Fruit fly (Drosophila melanogaster) whole organism, embryonic: ENCODE results near the gene CG14668.

Experiments used
- ATbp ChIP-seq: fragments of 200-800 bp; sonication (Bioruptor generic); optimal IDR thresholded peaks from 2 replicates; lab custom pipeline; 2017; ENCODE audit warnings: missing biosample characterization, mild to moderate bottlenecking, missing genetic modification characterization, missing genetic modification reagents
- Adf1 ChIP-seq: fragments of 200-800 bp; sonication (Bioruptor generic); IDR thresholded peaks from 2 replicates; pipeline ENCODE4 v1.3.6; 2022; ENCODE audit warnings: missing biosample characterization, missing genetic modification characterization
- Asciz ChIP-seq: fragments of 200-800 bp; sonication (Bioruptor generic); optimal IDR thresholded peaks from 2 replicates; lab custom pipeline; 2017; ENCODE audit warnings: missing biosample characterization, mild to moderate bottlenecking, missing genetic modification characterization, missing genetic modification reagents
- CG10462 ChIP-seq: fragments of 200-800 bp; sonication (Bioruptor generic); optimal IDR thresholded peaks from 2 replicates; lab custom pipeline; 2016; ENCODE audit warnings: missing biosample characterization, missing genetic modification characterization
- CG13624 ChIP-seq: fragments of 200-800 bp; sonication (Bioruptor generic); optimal IDR thresholded peaks from 2 replicates; lab custom pipeline; 2016; ENCODE audit warnings: missing biosample characterization, missing genetic modification characterization
- CG14441 ChIP-seq: fragments of 200-800 bp; sonication (Bioruptor generic); IDR thresholded peaks from 2 replicates; pipeline ENCODE4 v1.3.6; 2022; ENCODE audit warnings: missing biosample characterization, missing genetic modification characterization
- CG15601 ChIP-seq: fragments of 200-800 bp; sonication (Bioruptor generic); optimal IDR thresholded peaks from 3 replicates; lab custom pipeline; 2019; ENCODE audit warnings: missing biosample characterization, mild to moderate bottlenecking, missing genetic modification characterization, moderate library complexity
- CG16779 ChIP-seq: fragments of 200-800 bp; sonication (Bioruptor generic); IDR thresholded peaks from 2 replicates; pipeline ENCODE4 v1.3.6; 2022; ENCODE audit warnings: missing biosample characterization, missing genetic modification characterization
- CG17912 ChIP-seq: fragments of 200-800 bp; sonication (Bioruptor generic); optimal IDR thresholded peaks from 2 replicates; lab custom pipeline; 2018; ENCODE audit warnings: missing biosample characterization, mild to moderate bottlenecking, missing genetic modification characterization
- CG18599 ChIP-seq: fragments of 200-800 bp; sonication (Bioruptor generic); optimal IDR thresholded peaks from 3 replicates; lab custom pipeline; 2017; ENCODE audit warnings: missing biosample characterization, missing genetic modification characterization, mild to moderate bottlenecking, moderate library complexity, missing genetic modification reagents
- CG2678 ChIP-seq: fragments of 200-800 bp; sonication (Bioruptor generic); optimal IDR thresholded peaks from 3 replicates; lab custom pipeline; 2019; ENCODE audit warnings: missing biosample characterization, mild to moderate bottlenecking, missing genetic modification characterization, moderate library complexity
- CG3281 ChIP-seq: fragments of 200-800 bp; sonication (Bioruptor generic); optimal IDR thresholded peaks from 3 replicates; lab custom pipeline; 2017; ENCODE audit warnings: missing biosample characterization, mild to moderate bottlenecking, missing genetic modification characterization
- CG4360 ChIP-seq: fragments of 200-800 bp; sonication (Bioruptor generic); IDR thresholded peaks from 2 replicates; pipeline ENCODE4 v1.3.6; 2022; ENCODE audit warnings: missing biosample characterization, missing genetic modification characterization
- CG4820 ChIP-seq: fragments of 200-800 bp; sonication (Bioruptor generic); optimal IDR thresholded peaks from 3 replicates; lab custom pipeline; 2016; ENCODE audit warnings: missing biosample characterization, missing genetic modification characterization
- CG7987 ChIP-seq: fragments of 200-800 bp; sonication (Bioruptor generic); optimal IDR thresholded peaks from 2 replicates; lab custom pipeline; 2018; ENCODE audit warnings: missing biosample characterization, mild to moderate bottlenecking, missing genetic modification characterization, moderate library complexity
- CG8281 ChIP-seq: fragments of 200-800 bp; sonication (Bioruptor generic); optimal IDR thresholded peaks from 2 replicates; lab custom pipeline; 2018; ENCODE audit warnings: missing biosample characterization, mild to moderate bottlenecking, missing genetic modification characterization, moderate library complexity
- CG9609 ChIP-seq: fragments of 200-800 bp; sonication (Bioruptor generic); optimal IDR thresholded peaks from 3 replicates; lab custom pipeline; 2016; ENCODE audit warnings: missing biosample characterization, missing genetic modification characterization
- CkIIα-i1 ChIP-seq: fragments of 200-800 bp; sonication (Bioruptor generic); IDR thresholded peaks from 2 replicates; pipeline ENCODE4 v1.3.6; 2022; ENCODE audit warnings: missing biosample characterization, missing genetic modification characterization
- D19A ChIP-seq: fragments of 200-800 bp; optimal IDR thresholded peaks from 3 replicates; lab custom pipeline; 2019; ENCODE audit warnings: missing biosample characterization, mild to moderate bottlenecking, missing genetic modification characterization, moderate library complexity
- Dbx ChIP-seq: fragments of 200-800 bp; sonication (Bioruptor generic); IDR thresholded peaks from 3 replicates; pipeline ENCODE4 v1.3.6; 2022; ENCODE audit warnings: missing biosample characterization, missing genetic modification characterization
- Dll ChIP-seq: fragments of 200-800 bp; sonication (Bioruptor generic); IDR thresholded peaks from 4 replicates; pipeline ENCODE4 v1.3.6; 2022; ENCODE audit warnings: missing biosample characterization, missing genetic modification characterization; ENCODE audit not compliant: partially characterized antibody
- ERR ChIP-seq: fragments of 200-800 bp; sonication (Bioruptor generic); optimal IDR thresholded peaks from 2 replicates; lab custom pipeline; 2016; ENCODE audit warnings: missing biosample characterization, missing genetic modification characterization
- H2.0 ChIP-seq: fragments of 200-800 bp; sonication (Bioruptor generic); IDR thresholded peaks from 2 replicates; pipeline ENCODE4 v1.3.6; 2022; ENCODE audit warnings: missing biosample characterization, missing genetic modification characterization
- HLH4C ChIP-seq: fragments of 200-800 bp; sonication (Bioruptor generic); IDR thresholded peaks from 3 replicates; pipeline ENCODE4 v1.3.6; 2022; ENCODE audit warnings: missing biosample characterization, missing genetic modification characterization; ENCODE audit not compliant: partially characterized antibody
- Hr51 ChIP-seq, 2 experiments: fragments of 200-800 bp; sonication (Bioruptor generic); optimal IDR thresholded peaks; 2 replicates in 1 of 2; 3 replicates in 1 of 2; lab custom pipeline; 2016 to 2018; ENCODE audit warnings: missing biosample characterization in 2 of 2, missing genetic modification characterization in 2 of 2, mild to moderate bottlenecking in 1 of 2, moderate library complexity in 1 of 2
- Kr ChIP-seq: fragments of 200-800 bp; sonication (Bioruptor generic); optimal IDR thresholded peaks from 2 replicates; lab custom pipeline; 2017; ENCODE audit warnings: missing biosample characterization, mild to moderate bottlenecking, missing genetic modification characterization
- MBD-R2 ChIP-seq: fragments of 200-800 bp; sonication (Bioruptor generic); IDR thresholded peaks from 2 replicates; pipeline ENCODE4 v1.3.6; 2022; ENCODE audit warnings: missing biosample characterization, missing genetic modification characterization
- MESR4 ChIP-seq: fragments of 200-800 bp; sonication (Bioruptor generic); optimal IDR thresholded peaks from 2 replicates; lab custom pipeline; 2018; ENCODE audit warnings: missing biosample characterization, mild to moderate bottlenecking, missing genetic modification characterization, moderate library complexity
- Med ChIP-seq: fragments of 200-800 bp; sonication (Bioruptor generic); peaks from one replicate; lab custom pipeline; 2016; ENCODE audit warnings: missing biosample characterization, missing genetic modification characterization, mild to moderate bottlenecking, inconsistent platforms, moderate library complexity
- NK7.1 ChIP-seq: fragments of 200-800 bp; sonication (Bioruptor generic); optimal IDR thresholded peaks from 3 replicates; lab custom pipeline; 2016; ENCODE audit warnings: missing biosample characterization, missing genetic modification characterization
- Neu2 ChIP-seq: fragments of 200-800 bp; sonication (Bioruptor generic); optimal IDR thresholded peaks from 3 replicates; lab custom pipeline; 2016; ENCODE audit warnings: missing biosample characterization, missing genetic modification characterization, borderline replicate concordance
- chif ChIP-seq, 2 experiments: fragments of 200-800 bp; sonication (Bioruptor generic); optimal IDR thresholded peaks; 3 replicates each; lab custom pipeline; 2016; ENCODE audit warnings: missing biosample characterization in 2 of 2, missing genetic modification characterization in 2 of 2
- chinmo ChIP-seq: fragments of 200-800 bp; sonication (Bioruptor generic); IDR thresholded peaks from 4 replicates; pipeline ENCODE4 v1.3.6; 2022; ENCODE audit warnings: missing biosample characterization, missing genetic modification characterization; ENCODE audit not compliant: partially characterized antibody
- danr ChIP-seq: fragments of 200-800 bp; sonication (Bioruptor generic); IDR thresholded peaks from 2 replicates; pipeline ENCODE4 v1.3.6; 2022; ENCODE audit warnings: missing biosample characterization, missing genetic modification characterization
- emc ChIP-seq: fragments of 200-800 bp; sonication (Bioruptor generic); optimal IDR thresholded peaks from 2 replicates; lab custom pipeline; 2016; ENCODE audit warnings: missing biosample characterization, missing genetic modification characterization
- gcm ChIP-seq: fragments of 200-800 bp; sonication (Bioruptor generic); optimal IDR thresholded peaks from 2 replicates; lab custom pipeline; 2019; ENCODE audit warnings: missing biosample characterization, mild to moderate bottlenecking, missing genetic modification characterization, moderate library complexity
- her ChIP-seq: fragments of 200-800 bp; sonication (Bioruptor generic); optimal IDR thresholded peaks from 2 replicates; lab custom pipeline; 2016; ENCODE audit warnings: missing biosample characterization, missing genetic modification characterization
- ind ChIP-seq: fragments of 200-800 bp; sonication (Bioruptor generic); optimal IDR thresholded peaks from 3 replicates; lab custom pipeline; 2016; ENCODE audit warnings: missing biosample characterization, missing genetic modification characterization
- insv ChIP-seq, 2 experiments: fragments of 200-800 bp; sonication (Bioruptor generic); optimal IDR thresholded peaks; 3 replicates each; lab custom pipeline; 2016 to 2018; ENCODE audit warnings: missing biosample characterization in 2 of 2, missing genetic modification characterization in 2 of 2
- ken ChIP-seq: fragments of 200-800 bp; sonication (Bioruptor generic); IDR thresholded peaks from 3 replicates; pipeline ENCODE4 v1.3.6; 2022; ENCODE audit warnings: missing biosample characterization, missing genetic modification characterization
- lola ChIP-seq, 3 experiments: fragments of >200 bp in 2 of 3; fragments of 200-800 bp in 1 of 3; sonication (Bioruptor generic) in 1 of 3; optimal IDR thresholded peaks; 2 replicates each; lab custom pipeline; 2017 to 2019; ENCODE audit warnings: missing biosample characterization in 3 of 3, missing genetic modification characterization in 3 of 3, mild to moderate bottlenecking in 1 of 3, moderate library complexity in 1 of 3
- nau ChIP-seq: fragments of 200-800 bp; sonication (Bioruptor generic); optimal IDR thresholded peaks from 3 replicates; lab custom pipeline; 2017; ENCODE audit warnings: missing biosample characterization, mild to moderate bottlenecking, missing genetic modification characterization, missing genetic modification reagents
- nmo ChIP-seq: fragments of 200-800 bp; sonication (Bioruptor generic); optimal IDR thresholded peaks from 2 replicates; lab custom pipeline; 2018; ENCODE audit warnings: missing biosample characterization, mild to moderate bottlenecking, missing genetic modification characterization, moderate library complexity
- nom ChIP-seq: fragments of 200-800 bp; sonication (Bioruptor generic); optimal IDR thresholded peaks from 2 replicates; lab custom pipeline; 2017; ENCODE audit warnings: missing biosample characterization, missing genetic modification characterization, mild to moderate bottlenecking, moderate library complexity, missing genetic modification reagents
- pho ChIP-seq: fragments of 200-800 bp; sonication (Bioruptor generic); optimal IDR thresholded peaks from 2 replicates; lab custom pipeline; 2016; ENCODE audit warnings: missing biosample characterization, missing genetic modification characterization
- pzg ChIP-seq: fragments of 200-800 bp; sonication (Bioruptor generic); optimal IDR thresholded peaks from 3 replicates; lab custom pipeline; 2018; ENCODE audit warnings: missing biosample characterization, mild to moderate bottlenecking, missing genetic modification characterization, moderate library complexity
- vnd ChIP-seq: fragments of 200-800 bp; sonication (Bioruptor generic); IDR thresholded peaks from 3 replicates; pipeline ENCODE4 v1.3.6; 2022; ENCODE audit warnings: missing biosample characterization, missing genetic modification characterization; ENCODE audit not compliant: partially characterized antibody
- zen2 ChIP-seq: fragments of 200-800 bp; sonication (Bioruptor generic); IDR thresholded peaks from 3 replicates; pipeline ENCODE4 v1.3.6; 2022; ENCODE audit warnings: missing biosample characterization, missing genetic modification characterization; ENCODE audit not compliant: partially characterized antibody

The CG14668 gene

DNA sequence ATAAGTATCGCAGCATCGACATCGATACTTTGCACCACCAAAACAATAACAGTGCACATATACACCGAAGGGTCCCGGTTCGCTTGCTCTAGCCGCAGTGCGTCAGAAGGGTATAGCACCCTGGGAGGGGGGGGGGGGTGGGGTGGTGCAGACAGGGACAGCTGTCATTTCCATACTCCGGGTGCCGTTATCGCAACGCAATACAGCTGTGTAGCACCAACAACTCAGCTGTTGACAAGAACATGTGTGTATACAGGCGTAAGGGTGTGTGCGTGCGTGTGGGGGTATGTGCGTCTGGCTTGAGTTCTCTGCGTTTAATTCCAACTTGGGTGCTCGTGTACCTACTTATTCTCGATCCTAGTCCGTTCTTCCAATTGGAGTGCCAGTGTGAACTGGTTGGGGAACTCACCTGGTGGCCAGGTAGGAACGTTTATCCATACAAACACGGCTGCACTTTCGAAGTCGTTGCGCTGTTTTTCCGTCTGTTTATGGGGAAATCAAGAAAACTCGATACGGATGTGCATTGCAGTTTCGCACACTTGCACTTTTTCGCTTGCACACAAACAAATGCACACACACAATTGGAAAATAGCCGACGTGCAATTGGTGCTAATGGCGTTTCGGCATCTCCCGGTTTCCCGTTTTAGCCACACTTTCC lies 19.8 kb downstream of the CG14668 start:
- TF ChIP-seq CG18599 (GFP tag; lab: Kevin White, UChicago) (peak; percentile 37), vnd (GFP tag; lab: Robert Waterston, UW) (no peak), her (GFP tag; lab: Kevin White, UChicago) (no peak), nau (peak; percentile 20), CG3281 (GFP tag; lab: Kevin White, UChicago) (no peak), nom (GFP tag; lab: Kevin White, UChicago) (peak; percentile 60), CkIIα-i1 (GFP tag; lab: Robert Waterston, UW) (no peak), NK7.1 (GFP tag; lab: Kevin White, UChicago) (no peak), chif (GFP tag; optimal IDR thresholded peaks at IDR 0.05; lab: Kevin White, UChicago) (no peak), lola (GFP tag; optimal IDR thresholded peaks at IDR 0.05; lab: Kevin White, UChicago) (no peak), CG14441 (GFP tag; lab: Robert Waterston, UW) (peak; percentile 31; the same call in 1 of the 2 replicates), CG4360 (GFP tag; lab: Robert Waterston, UW) (no peak), danr (GFP tag; lab: Robert Waterston, UW) (no peak), D19A (tag; lab: Kevin White, UChicago) (peak; percentile 22), H2.0 (GFP tag; lab: Robert Waterston, UW) (no peak), CG4820 (no peak), Asciz (GFP tag; lab: Kevin White, UChicago) (no peak), Dll (GFP tag; lab: Robert Waterston, UW) (peak; percentile 18; the same call in 1 of the 4 replicates), ERR (GFP tag; lab: Kevin White, UChicago) (no peak), CG16779 (GFP tag; lab: Robert Waterston, UW) (no peak), Kr (GFP tag; lab: Kevin White, UChicago) (no peak), emc (GFP tag; lab: Kevin White, UChicago) (no peak), chinmo (GFP tag; lab: Robert Waterston, UW) (no peak; the same call in 3 of the 4 replicates), HLH4C (GFP tag; lab: Robert Waterston, UW) (no peak), Hr51 (GFP tag; optimal IDR thresholded peaks at IDR 0.05; lab: Kevin White, UChicago) (no peak), Med (GFP tag; lab: Kevin White, UChicago) (no peak), CG9609 (no peak), CG10462 (GFP tag; lab: Kevin White, UChicago) (no peak), CG15601 (tag; lab: Kevin White, UChicago) (no peak), CG17912 (GFP tag; lab: Kevin White, UChicago) (peak; percentile 69), Adf1 (GFP tag; lab: Robert Waterston, UW) (peak; percentile 19; the same call in 1 of the 2 replicates), CG7987 (peak; percentile 50), pzg (peak; percentile 3), nmo (GFP tag; lab: Kevin White, UChicago) (no peak), ind (GFP tag; lab: Kevin White, UChicago) (no peak), Dbx (GFP tag; lab: Robert Waterston, UW) (peak; percentile 48; the same call in 1 of the 3 replicates), Neu2 (GFP tag; lab: Kevin White, UChicago) (peak; percentile 42), CG13624 (GFP tag; lab: Kevin White, UChicago) (no peak), ken (0 out of 3 replicates have a peak, but pooled peaks have one; percentile 35), insv (GFP tag; optimal IDR thresholded peaks at IDR 0.05; lab: Kevin White, UChicago) (peak; percentile 75 to 97), pho (no peak), gcm (GFP tag; lab: Kevin White, UChicago) (peak; percentile 36), CG2678 (peak; percentile 24), ATbp (no peak), zen2 (GFP tag; lab: Robert Waterston, UW) (peak; percentile 52; the same call in 2 of the 3 replicates), CG8281 (tag; lab: Kevin White, UChicago) (no peak), MESR4 (GFP tag; lab: Kevin White, UChicago) (no peak), MBD-R2 (peak; percentile 13; the same call in 1 of the 2 replicates)
